Fruit fly (Drosophila melanogaster) whole organism, embryonic: ENCODE data around the gene CG15142.

Experiments used
- Abd-B ChIP-seq: fragments of 200-800 bp; sonication (Bioruptor generic); optimal IDR thresholded peaks from 2 replicates; lab custom pipeline; 2018; ENCODE audit warnings: missing biosample characterization, mild to moderate bottlenecking, missing genetic modification characterization, moderate library complexity
- B-H1 ChIP-seq: fragments of 200-800 bp; sonication (Bioruptor generic); IDR thresholded peaks from 3 replicates; pipeline ENCODE4 v1.3.6; 2022; ENCODE audit warnings: missing biosample characterization, missing genetic modification characterization
- Bgb ChIP-seq: fragments of 200-800 bp; sonication (Bioruptor generic); IDR thresholded peaks from 2 replicates; pipeline ENCODE4 v1.3.6; 2022; ENCODE audit warnings: missing biosample characterization, missing genetic modification characterization; ENCODE audit not compliant: partially characterized antibody
- CG14860 ChIP-seq: fragments of 200-800 bp; sonication (Bioruptor generic); IDR thresholded peaks from 3 replicates; pipeline ENCODE4 v1.3.6; 2022; ENCODE audit warnings: missing biosample characterization, missing genetic modification characterization; ENCODE audit not compliant: partially characterized antibody
- CG14965 ChIP-seq: fragments of 200-800 bp; sonication (Bioruptor generic); optimal IDR thresholded peaks from 2 replicates; lab custom pipeline; 2016; ENCODE audit warnings: missing biosample characterization, missing genetic modification characterization, borderline replicate concordance
- CG15269 ChIP-seq: fragments of 200-800 bp; sonication (Bioruptor generic); optimal IDR thresholded peaks from 2 replicates; lab custom pipeline; 2018; ENCODE audit warnings: missing biosample characterization, mild to moderate bottlenecking, missing genetic modification characterization, moderate library complexity
- CG17912 ChIP-seq: fragments of 200-800 bp; sonication (Bioruptor generic); optimal IDR thresholded peaks from 2 replicates; lab custom pipeline; 2018; ENCODE audit warnings: missing biosample characterization, mild to moderate bottlenecking, missing genetic modification characterization
- CG30020 ChIP-seq: fragments of 200-800 bp; optimal IDR thresholded peaks from 2 replicates; lab custom pipeline; 2019; ENCODE audit warnings: missing biosample characterization, mild to moderate bottlenecking, missing genetic modification characterization, moderate library complexity
- CG32767 ChIP-seq: fragments of 200-800 bp; sonication (Bioruptor generic); IDR thresholded peaks from 2 replicates; pipeline ENCODE4 v1.3.6; 2022; ENCODE audit warnings: missing biosample characterization, missing genetic modification characterization
- CG42726 ChIP-seq: fragments of 200-800 bp; sonication (Bioruptor generic); IDR thresholded peaks from 2 replicates; pipeline ENCODE4 v1.3.6; 2022; ENCODE audit warnings: missing biosample characterization, missing genetic modification characterization; ENCODE audit not compliant: partially characterized antibody
- CG5180 ChIP-seq: fragments of 200-800 bp; sonication (Bioruptor generic); optimal IDR thresholded peaks from 3 replicates; lab custom pipeline; 2017; ENCODE audit warnings: missing biosample characterization, missing genetic modification characterization, mild to moderate bottlenecking, moderate library complexity, missing genetic modification reagents
- CG6765 ChIP-seq: fragments of 200-800 bp; sonication (Bioruptor generic); optimal IDR thresholded peaks from 3 replicates; lab custom pipeline; 2017; ENCODE audit warnings: missing biosample characterization, mild to moderate bottlenecking, missing genetic modification characterization
- CG7963 ChIP-seq: fragments of 200-800 bp; sonication (Bioruptor generic); IDR thresholded peaks from 3 replicates; pipeline ENCODE4 v1.3.6; 2022; ENCODE audit warnings: missing biosample characterization, missing genetic modification characterization; ENCODE audit not compliant: partially characterized antibody
- D ChIP-seq, 2 experiments: fragments of 200-800 bp in 1 of 2; fragments of >200 bp in 1 of 2; sonication (Bioruptor generic) in 1 of 2; optimal IDR thresholded peaks; 2 replicates in 1 of 2; 3 replicates in 1 of 2; lab custom pipeline; 2017; ENCODE audit warnings: mild to moderate bottlenecking in 1 of 2, missing biosample characterization in 1 of 2, missing genetic modification characterization in 1 of 2, missing genetic modification reagents in 1 of 2
- Dll ChIP-seq: fragments of 200-800 bp; sonication (Bioruptor generic); IDR thresholded peaks from 4 replicates; pipeline ENCODE4 v1.3.6; 2022; ENCODE audit warnings: missing biosample characterization, missing genetic modification characterization; ENCODE audit not compliant: partially characterized antibody
- Dref ChIP-seq: fragments of 200-800 bp; sonication (Bioruptor generic); IDR thresholded peaks from 2 replicates; pipeline ENCODE4 v1.3.6; 2022; ENCODE audit warnings: missing biosample characterization, missing genetic modification characterization
- Elba2 ChIP-seq: fragments of 200-800 bp; sonication (Bioruptor generic); optimal IDR thresholded peaks from 3 replicates; lab custom pipeline; 2016; ENCODE audit warnings: missing biosample characterization, missing genetic modification characterization
- Ets97D ChIP-seq: fragments of 200-800 bp; sonication (Bioruptor generic); optimal IDR thresholded peaks from 3 replicates; lab custom pipeline; 2016; ENCODE audit warnings: missing biosample characterization, missing genetic modification characterization
- Fer2 ChIP-seq: fragments of 200-800 bp; sonication (Bioruptor generic); optimal IDR thresholded peaks from 2 replicates; lab custom pipeline; 2018; ENCODE audit warnings: missing biosample characterization, mild to moderate bottlenecking, missing genetic modification characterization, moderate library complexity
- Fer3 ChIP-seq: fragments of 200-800 bp; sonication (Bioruptor generic); optimal IDR thresholded peaks from 2 replicates; lab custom pipeline; 2018; ENCODE audit warnings: missing biosample characterization, mild to moderate bottlenecking, missing genetic modification characterization, moderate library complexity
- HLH4C ChIP-seq: fragments of 200-800 bp; sonication (Bioruptor generic); IDR thresholded peaks from 3 replicates; pipeline ENCODE4 v1.3.6; 2022; ENCODE audit warnings: missing biosample characterization, missing genetic modification characterization; ENCODE audit not compliant: partially characterized antibody
- HmgZ ChIP-seq: fragments of 200-800 bp; sonication (Bioruptor generic); optimal IDR thresholded peaks from 2 replicates; lab custom pipeline; 2018; ENCODE audit warnings: missing biosample characterization, mild to moderate bottlenecking, missing genetic modification characterization
- MESR4 ChIP-seq: fragments of 200-800 bp; sonication (Bioruptor generic); optimal IDR thresholded peaks from 2 replicates; lab custom pipeline; 2018; ENCODE audit warnings: missing biosample characterization, mild to moderate bottlenecking, missing genetic modification characterization, moderate library complexity
- NC2β ChIP-seq: fragments of 200-800 bp; sonication (Bioruptor generic); optimal IDR thresholded peaks from 2 replicates; lab custom pipeline; 2016; ENCODE audit warnings: missing biosample characterization, missing genetic modification characterization
- Stat92E ChIP-seq, 3 experiments: fragments of >200 bp in 2 of 3; fragments of 200-800 bp in 1 of 3; sonication (Bioruptor generic) in 1 of 3; optimal IDR thresholded peaks; 2 replicates each; lab custom pipeline; 2017 to 2019; ENCODE audit warnings: missing biosample characterization in 3 of 3, missing genetic modification characterization in 3 of 3, mild to moderate bottlenecking in 1 of 3, moderate library complexity in 1 of 3
- Xrp1 ChIP-seq: fragments of 200-800 bp; sonication (Bioruptor generic); IDR thresholded peaks from 2 replicates; pipeline ENCODE4 v1.3.6; 2022; ENCODE audit warnings: missing biosample characterization, missing genetic modification characterization
- ato ChIP-seq: fragments of 200-800 bp; sonication (Bioruptor generic); IDR thresholded peaks from 2 replicates; pipeline ENCODE4 v1.3.6; 2022; ENCODE audit warnings: missing biosample characterization, missing genetic modification characterization; ENCODE audit not compliant: partially characterized antibody
- btn ChIP-seq: fragments of 200-800 bp; sonication (Bioruptor generic); optimal IDR thresholded peaks from 2 replicates; lab custom pipeline; 2016; ENCODE audit warnings: missing biosample characterization, missing genetic modification characterization
- croc ChIP-seq: fragments of 200-800 bp; sonication (Bioruptor generic); conservative IDR thresholded peaks from 3 replicates; pipeline ENCODE4 v1.3.6; 2022; ENCODE audit warnings: missing biosample characterization, missing genetic modification characterization
- danr ChIP-seq: fragments of 200-800 bp; sonication (Bioruptor generic); IDR thresholded peaks from 2 replicates; pipeline ENCODE4 v1.3.6; 2022; ENCODE audit warnings: missing biosample characterization, missing genetic modification characterization
- dm ChIP-seq: fragments of 200-800 bp; sonication (Bioruptor generic); optimal IDR thresholded peaks from 3 replicates; lab custom pipeline; 2016; ENCODE audit warnings: missing biosample characterization, missing genetic modification characterization
- ftz-f1 ChIP-seq: fragments of 200-800 bp; sonication (Bioruptor generic); optimal IDR thresholded peaks from 2 replicates; lab custom pipeline; 2016; ENCODE audit warnings: missing biosample characterization, missing genetic modification characterization
- gcm2 ChIP-seq: fragments of 200-800 bp; sonication (Bioruptor generic); optimal IDR thresholded peaks from 2 replicates; lab custom pipeline; 2016; ENCODE audit warnings: missing biosample characterization, missing genetic modification characterization
- grau ChIP-seq: fragments of 200-800 bp; optimal IDR thresholded peaks from 3 replicates; lab custom pipeline; 2019; ENCODE audit warnings: missing biosample characterization, mild to moderate bottlenecking, missing genetic modification characterization, moderate library complexity
- grn ChIP-seq: fragments of 200-800 bp; sonication (Bioruptor generic); optimal IDR thresholded peaks from 3 replicates; lab custom pipeline; 2017; ENCODE audit warnings: missing biosample characterization, missing genetic modification characterization
- inv ChIP-seq: fragments of 200-800 bp; sonication (Bioruptor generic); IDR thresholded peaks from 2 replicates; pipeline ENCODE4 v1.3.6; 2022; ENCODE audit warnings: missing biosample characterization, missing genetic modification characterization; ENCODE audit not compliant: partially characterized antibody
- mld ChIP-seq: fragments of 200-800 bp; sonication (Bioruptor generic); IDR thresholded peaks from 3 replicates; pipeline ENCODE4 v1.3.6; 2022; ENCODE audit warnings: missing biosample characterization, missing genetic modification characterization; ENCODE audit not compliant: partially characterized antibody
- nmo ChIP-seq: fragments of 200-800 bp; sonication (Bioruptor generic); optimal IDR thresholded peaks from 2 replicates; lab custom pipeline; 2018; ENCODE audit warnings: missing biosample characterization, mild to moderate bottlenecking, missing genetic modification characterization, moderate library complexity
- pan ChIP-seq, 4 experiments: fragments of >200 bp in 3 of 4; fragments of 200-800 bp in 1 of 4; sonication (Bioruptor generic) in 1 of 4; optimal IDR thresholded peaks in 3 of 4; IDR thresholded peaks in 1 of 4; 2 replicates each; pipeline versions ENCODE4 v1.3.6 to Lab custom; 2017 to 2022; ENCODE audit warnings: missing biosample characterization in 2 of 4, missing genetic modification characterization in 2 of 4, mixed read lengths in 1 of 4
- pros ChIP-seq: fragments of 200-800 bp; sonication (Bioruptor generic); optimal IDR thresholded peaks from 3 replicates; lab custom pipeline; 2019; ENCODE audit warnings: missing biosample characterization, mild to moderate bottlenecking, missing genetic modification characterization, moderate library complexity
- sd ChIP-seq: fragments of 200-800 bp; sonication (Bioruptor generic); optimal IDR thresholded peaks from 3 replicates; lab custom pipeline; 2018; ENCODE audit warnings: missing biosample characterization, mild to moderate bottlenecking, missing genetic modification characterization, moderate library complexity
- sim ChIP-seq: fragments of 200-800 bp; sonication (Bioruptor generic); IDR thresholded peaks from 2 replicates; pipeline ENCODE4 v1.3.6; 2022; ENCODE audit warnings: missing biosample characterization, missing genetic modification characterization
- slbo ChIP-seq: fragments of 200-800 bp; sonication (Bioruptor generic); IDR thresholded peaks from 2 replicates; pipeline ENCODE4 v1.3.6; 2022; ENCODE audit warnings: missing biosample characterization, missing genetic modification characterization
- sna ChIP-seq: fragments of 200-800 bp; sonication (Bioruptor generic); IDR thresholded peaks from 2 replicates; pipeline ENCODE4 v1.3.6; 2022; ENCODE audit warnings: missing biosample characterization, missing genetic modification characterization; ENCODE audit not compliant: partially characterized antibody
- sr ChIP-seq: fragments of 200-800 bp; sonication (Bioruptor generic); IDR thresholded peaks from 3 replicates; pipeline ENCODE4 v1.3.6; 2022; ENCODE audit warnings: missing biosample characterization, missing genetic modification characterization
- toy ChIP-seq: fragments of 200-800 bp; sonication (Bioruptor generic); IDR thresholded peaks from 2 replicates; pipeline ENCODE4 v1.3.6; 2022; ENCODE audit warnings: missing biosample characterization, missing genetic modification characterization
- unc-4 ChIP-seq: fragments of 200-800 bp; sonication (Bioruptor generic); IDR thresholded peaks from 2 replicates; pipeline ENCODE4 v1.3.6; 2022; ENCODE audit warnings: missing biosample characterization, missing genetic modification characterization; ENCODE audit not compliant: partially characterized antibody
- zen2 ChIP-seq: fragments of 200-800 bp; sonication (Bioruptor generic); IDR thresholded peaks from 3 replicates; pipeline ENCODE4 v1.3.6; 2022; ENCODE audit warnings: missing biosample characterization, missing genetic modification characterization; ENCODE audit not compliant: partially characterized antibody

Gene CG15142

dm6 chr2L:17477710-17478109 is 20.9 kb downstream of the CG15142 start, which contains the start of gene cass (continued):
- no peak for TF ChIP-seq CG14965 (GFP tag; lab: Kevin White, UChicago)
- no peak for TF ChIP-seq croc (GFP tag; lab: Robert Waterston, UW)
- no peak for TF ChIP-seq pros (GFP tag; lab: Kevin White, UChicago)
- TF ChIP-seq HmgZ: peak; percentile 62
- no peak for TF ChIP-seq ftz-f1 (GFP tag; lab: Kevin White, UChicago)
- TF ChIP-seq grau: peak; percentile 31
- no peak for TF ChIP-seq slbo (GFP tag; lab: Robert Waterston, UW)
- TF ChIP-seq CG14860: peak; percentile 84
- peak; percentile 88 for TF ChIP-seq mld (GFP tag; lab: Robert Waterston, UW)
- TF ChIP-seq zen2 (GFP tag; lab: Robert Waterston, UW): peak; percentile 84
- TF ChIP-seq Stat92E (GFP tag; optimal IDR thresholded peaks at IDR 0.05; lab: Kevin White, UChicago): peak in 1 of 3 experiments; percentile 16
- no peak for TF ChIP-seq Abd-B
- no peak for TF ChIP-seq toy (GFP tag; lab: Robert Waterston, UW)
- no peak for TF ChIP-seq D (optimal IDR thresholded peaks at IDR 0.05; lab: Kevin White, UChicago)
- TF ChIP-seq D (GFP tag; optimal IDR thresholded peaks at IDR 0.05; lab: Kevin White, UChicago): no peak
- TF ChIP-seq CG5180 (GFP tag; lab: Kevin White, UChicago): no peak
- TF ChIP-seq CG7963: peak; percentile 92
- 0 out of 2 replicates have a peak, but pooled peaks have one; percentile 17 for TF ChIP-seq CG32767
- no peak for TF ChIP-seq CG17912 (GFP tag; lab: Kevin White, UChicago)
- peak; percentile 59 for TF ChIP-seq CG30020
- TF ChIP-seq sna: peak; percentile 82
- peak; percentile 86 for TF ChIP-seq Dref (GFP tag; lab: Robert Waterston, UW)
- TF ChIP-seq Bgb (GFP tag; lab: Robert Waterston, UW): peak; percentile 94
- peak; percentile 94 for TF ChIP-seq CG42726 (GFP tag; lab: Robert Waterston, UW)
- TF ChIP-seq unc-4 (GFP tag; lab: Robert Waterston, UW): peak; percentile 93
- peak; percentile 46 for TF ChIP-seq dm
- TF ChIP-seq CG6765: no peak
- no peak for TF ChIP-seq gcm2
- TF ChIP-seq nmo (GFP tag; lab: Kevin White, UChicago): peak; percentile 59
- TF ChIP-seq Dll (GFP tag; lab: Robert Waterston, UW): peak; percentile 90
- TF ChIP-seq ato (GFP tag; lab: Robert Waterston, UW): peak; percentile 89
- TF ChIP-seq grn (GFP tag; lab: Kevin White, UChicago): no peak
- TF ChIP-seq MESR4 (GFP tag; lab: Kevin White, UChicago): peak; percentile 93
- peak; percentile 74 for TF ChIP-seq sd (tag; lab: Kevin White, UChicago)
- no peak for TF ChIP-seq sim (GFP tag; lab: Robert Waterston, UW)
- peak; percentile 23 for TF ChIP-seq CG15269 (tag; lab: Kevin White, UChicago)
- no peak for TF ChIP-seq btn (GFP tag; lab: Kevin White, UChicago)
- no peak for TF ChIP-seq pan (optimal IDR thresholded peaks at IDR 0.05; lab: Kevin White, UChicago)
- no peak for TF ChIP-seq pan (GFP tag; optimal IDR thresholded peaks at IDR 0.05 in 1 of 2, IDR thresholded peaks at IDR 0.05 in 1 of 2)
- TF ChIP-seq NC2β: no peak
- TF ChIP-seq danr (GFP tag; lab: Robert Waterston, UW): no peak
- peak; percentile 91 for TF ChIP-seq HLH4C (GFP tag; lab: Robert Waterston, UW)
- TF ChIP-seq Elba2 (GFP tag; lab: Kevin White, UChicago): peak; percentile 17
- peak; percentile 59 for TF ChIP-seq Ets97D (GFP tag; lab: Kevin White, UChicago)
- no peak for TF ChIP-seq Fer3
- no peak for TF ChIP-seq Fer2 (tag; lab: Kevin White, UChicago)
- TF ChIP-seq sr: no peak
- TF ChIP-seq inv (GFP tag; lab: Robert Waterston, UW): peak; percentile 85
- no peak for TF ChIP-seq B-H1 (GFP tag; lab: Robert Waterston, UW)
- TF ChIP-seq Xrp1 (GFP tag; lab: Robert Waterston, UW): no peak
